Fruit fly (Drosophila melanogaster) whole organism, wandering third instar larva: ENCODE data around the gene CG5567.

Experiments used
- Abd-B ChIP-seq: fragments of >200 bp; optimal IDR thresholded peaks from 2 replicates; lab custom pipeline; 2017; ENCODE audit warnings: missing biosample characterization, missing genetic modification characterization
- CG9705 ChIP-seq: fragments of 200-800 bp; sonication (Bioruptor generic); optimal IDR thresholded peaks from 2 replicates; lab custom pipeline; 2018; ENCODE audit warnings: missing biosample characterization, mild to moderate bottlenecking, missing genetic modification characterization
- Dfd ChIP-seq: fragments of >200 bp; optimal IDR thresholded peaks from 2 replicates; lab custom pipeline; 2017; ENCODE audit warnings: missing biosample characterization, missing genetic modification characterization
- Dif ChIP-seq: fragments of 200-275, 200-300 bp; sonication (Bioruptor generic); optimal IDR thresholded peaks from 2 replicates; lab custom pipeline; 2018; ENCODE audit warnings: missing biosample characterization, missing genetic modification characterization; ENCODE audit not compliant: partially characterized antibody
- Jra ChIP-seq: sonication (Bioruptor generic); optimal IDR thresholded peaks from 2 replicates; lab custom pipeline; 2016; ENCODE audit warnings: missing biosample characterization, missing genetic modification characterization
- Myc ChIP-seq: fragments of >200 bp; optimal IDR thresholded peaks from 2 replicates; lab custom pipeline; 2017
- OdsH ChIP-seq: fragments of 200-800 bp; sonication (Bioruptor generic); optimal IDR thresholded peaks from 2 replicates; lab custom pipeline; 2016; ENCODE audit warnings: missing biosample characterization, mild to moderate bottlenecking, missing genetic modification characterization
- br ChIP-seq: fragments of 200-800 bp; sonication (Bioruptor generic); optimal IDR thresholded peaks from 2 replicates; lab custom pipeline; 2016; ENCODE audit warnings: missing biosample characterization, missing genetic modification characterization
- dsf ChIP-seq: sonication (Bioruptor generic); optimal IDR thresholded peaks from 2 replicates; lab custom pipeline; 2016; ENCODE audit warnings: missing biosample characterization, missing genetic modification characterization, borderline replicate concordance
- psq ChIP-seq: fragments of 200-800 bp; sonication (Bioruptor generic); optimal IDR thresholded peaks from 3 replicates; lab custom pipeline; 2017; ENCODE audit warnings: missing biosample characterization, mild to moderate bottlenecking, missing genetic modification characterization, moderate library complexity
- sv ChIP-seq: fragments of 200-800 bp; sonication (Bioruptor generic); optimal IDR thresholded peaks from 3 replicates; lab custom pipeline; 2016; ENCODE audit warnings: missing biosample characterization, missing genetic modification characterization
- usp ChIP-seq: fragments of >200 bp; optimal IDR thresholded peaks from 2 replicates; lab custom pipeline; 2017; ENCODE audit warnings: missing biosample characterization, missing genetic modification characterization
- woc ChIP-seq: sonication (Bioruptor generic); optimal IDR thresholded peaks from 2 replicates; lab custom pipeline; 2016; ENCODE audit warnings: missing biosample characterization, mild to moderate bottlenecking, missing genetic modification characterization

- TF ChIP-seq br (GFP tag; lab: Kevin White, UChicago): no peak
- no peak for TF ChIP-seq usp (GFP tag; lab: Kevin White, UChicago)
- TF ChIP-seq Dfd: no peak
- no peak for TF ChIP-seq Jra
- TF ChIP-seq Abd-B (GFP tag; lab: Kevin White, UChicago): no peak
- no peak for TF ChIP-seq woc (GFP tag; lab: Kevin White, UChicago)
- no peak for TF ChIP-seq Dif
- no peak for TF ChIP-seq dsf (GFP tag; lab: Kevin White, UChicago)
- TF ChIP-seq psq (GFP tag; lab: Kevin White, UChicago): no peak
- no peak for TF ChIP-seq OdsH (GFP tag; lab: Kevin White, UChicago)
- no peak for TF ChIP-seq sv (GFP tag; lab: Kevin White, UChicago)
- TF ChIP-seq CG9705 (GFP tag; lab: Kevin White, UChicago): no peak
- TF ChIP-seq Myc (lab: Kevin White, UChicago): no peak
Measured at dm6 chr3L:17846982-17847355, 3.6 kb upstream of the CG5567 start.
